Fruit fly (Drosophila melanogaster) whole organism, embryonic: Measurements from ENCODE around the gene CG2533.

ENCODE experiments used
- CG12236 ChIP-seq: fragments of 200-800 bp; sonication (Bioruptor generic); optimal IDR thresholded peaks from 2 replicates; lab custom pipeline; 2016; ENCODE audit warnings: missing biosample characterization, missing genetic modification characterization
- CG1602 ChIP-seq: fragments of 200-800 bp; sonication (Bioruptor generic); optimal IDR thresholded peaks from 3 replicates; lab custom pipeline; 2016; ENCODE audit warnings: missing biosample characterization, missing genetic modification characterization
- CG17359 ChIP-seq: fragments of 200-800 bp; sonication (Bioruptor generic); optimal IDR thresholded peaks from 3 replicates; lab custom pipeline; 2018; ENCODE audit warnings: missing biosample characterization, mild to moderate bottlenecking, missing genetic modification characterization, moderate library complexity
- CG18619 ChIP-seq: fragments of 200-800 bp; sonication (Bioruptor generic); optimal IDR thresholded peaks from 3 replicates; lab custom pipeline; 2017; ENCODE audit warnings: missing biosample characterization, mild to moderate bottlenecking, missing genetic modification characterization
- CG30403 ChIP-seq: fragments of 200-800 bp; sonication (Bioruptor generic); optimal IDR thresholded peaks from 3 replicates; lab custom pipeline; 2016; ENCODE audit warnings: missing biosample characterization, missing genetic modification characterization
- CG31441 ChIP-seq: fragments of 200-800 bp; sonication (Bioruptor generic); IDR thresholded peaks from 2 replicates; pipeline ENCODE4 v1.3.6; 2022; ENCODE audit warnings: missing biosample characterization, missing genetic modification characterization
- CG3995 ChIP-seq: fragments of 200-800 bp; sonication (Bioruptor generic); optimal IDR thresholded peaks from 3 replicates; lab custom pipeline; 2016; ENCODE audit warnings: missing biosample characterization, missing genetic modification characterization
- CG4328 ChIP-seq: fragments of 200-800 bp; sonication (Bioruptor generic); optimal IDR thresholded peaks from 3 replicates; lab custom pipeline; 2017; ENCODE audit warnings: missing biosample characterization, missing genetic modification reagents, missing genetic modification characterization
- CG6813 ChIP-seq: fragments of 200-800 bp; sonication (Bioruptor generic); optimal IDR thresholded peaks from 2 replicates; lab custom pipeline; 2017; ENCODE audit warnings: missing biosample characterization, missing genetic modification characterization, mild to moderate bottlenecking, moderate library complexity, missing genetic modification reagents
- CG7556 ChIP-seq: fragments of 200-800 bp; sonication (Bioruptor generic); optimal IDR thresholded peaks from 2 replicates; lab custom pipeline; 2017; ENCODE audit warnings: missing biosample characterization, mild to moderate bottlenecking, missing genetic modification characterization
- CG8281 ChIP-seq: fragments of 200-800 bp; sonication (Bioruptor generic); optimal IDR thresholded peaks from 2 replicates; lab custom pipeline; 2018; ENCODE audit warnings: missing biosample characterization, mild to moderate bottlenecking, missing genetic modification characterization, moderate library complexity
- CG8765 ChIP-seq: fragments of 200-800 bp; sonication (Bioruptor generic); IDR thresholded peaks from 2 replicates; pipeline ENCODE4 v1.3.6; 2022; ENCODE audit warnings: missing biosample characterization, missing genetic modification characterization
- Dek ChIP-seq: fragments of 200-800 bp; sonication (Bioruptor generic); optimal IDR thresholded peaks from 3 replicates; lab custom pipeline; 2019; ENCODE audit warnings: missing biosample characterization, mild to moderate bottlenecking, missing genetic modification characterization, moderate library complexity
- Doc2 ChIP-seq: fragments of 200-800 bp; sonication (Bioruptor generic); IDR thresholded peaks from 2 replicates; pipeline ENCODE4 v1.3.6; 2022; ENCODE audit warnings: missing biosample characterization, missing genetic modification characterization
- Doc3 ChIP-seq: fragments of 200-800 bp; sonication (Bioruptor generic); IDR thresholded peaks from 3 replicates; pipeline ENCODE4 v1.3.6; 2022; ENCODE audit warnings: missing biosample characterization, missing genetic modification characterization; ENCODE audit not compliant: partially characterized antibody
- GATAe ChIP-seq: fragments of 200-800 bp; sonication (Bioruptor generic); conservative IDR thresholded peaks from 2 replicates; pipeline ENCODE4 v1.3.6; 2022; ENCODE audit warnings: missing biosample characterization, missing genetic modification characterization
- H15 ChIP-seq: fragments of 200-800 bp; sonication (Bioruptor generic); IDR thresholded peaks from 3 replicates; pipeline ENCODE4 v1.3.6; 2022; ENCODE audit warnings: missing biosample characterization, missing genetic modification characterization
- HLH3B ChIP-seq: fragments of 200-800 bp; sonication (Bioruptor generic); IDR thresholded peaks from 2 replicates; pipeline ENCODE4 v1.3.6; 2022; ENCODE audit warnings: missing biosample characterization, missing genetic modification characterization
- HLH4C ChIP-seq: fragments of 200-800 bp; sonication (Bioruptor generic); IDR thresholded peaks from 3 replicates; pipeline ENCODE4 v1.3.6; 2022; ENCODE audit warnings: missing biosample characterization, missing genetic modification characterization; ENCODE audit not compliant: partially characterized antibody
- Jarid2 ChIP-seq: fragments of 200-800 bp; sonication (Bioruptor generic); optimal IDR thresholded peaks from 3 replicates; lab custom pipeline; 2017; ENCODE audit warnings: mild to moderate bottlenecking, missing biosample characterization, missing genetic modification reagents, missing genetic modification characterization
- Lhr ChIP-seq: fragments of 200-800 bp; sonication (Bioruptor generic); optimal IDR thresholded peaks from 3 replicates; lab custom pipeline; 2017; ENCODE audit warnings: mild to moderate bottlenecking, missing biosample characterization, missing genetic modification reagents, missing genetic modification characterization
- Med ChIP-seq: fragments of 200-800 bp; sonication (Bioruptor generic); peaks from one replicate; lab custom pipeline; 2016; ENCODE audit warnings: missing biosample characterization, missing genetic modification characterization, mild to moderate bottlenecking, inconsistent platforms, moderate library complexity
- Pdp1 ChIP-seq, 2 experiments: fragments of 200-800 bp; sonication (Bioruptor generic); optimal IDR thresholded peaks; 3 replicates each; lab custom pipeline; 2016; ENCODE audit warnings: missing biosample characterization in 2 of 2, missing genetic modification characterization in 2 of 2, mild to moderate bottlenecking in 1 of 2, moderate library complexity in 1 of 2
- Side ChIP-seq: fragments of 200-800 bp; sonication (Bioruptor generic); optimal IDR thresholded peaks from 2 replicates; lab custom pipeline; 2016; ENCODE audit warnings: missing biosample characterization, missing genetic modification characterization
- al ChIP-seq: fragments of 200-800 bp; sonication (Bioruptor generic); IDR thresholded peaks from 2 replicates; pipeline ENCODE4 v1.3.6; 2022; ENCODE audit warnings: missing biosample characterization, missing genetic modification characterization
- cwo ChIP-seq: fragments of 200-800 bp; sonication (Bioruptor generic); optimal IDR thresholded peaks from 3 replicates; lab custom pipeline; 2017; ENCODE audit warnings: missing biosample characterization, missing genetic modification characterization, mild to moderate bottlenecking, moderate library complexity, missing genetic modification reagents
- dysf ChIP-seq: fragments of 200-800 bp; sonication (Bioruptor generic); IDR thresholded peaks from 3 replicates; pipeline ENCODE4 v1.3.6; 2022; ENCODE audit warnings: missing biosample characterization, missing genetic modification characterization
- exex ChIP-seq: fragments of 200-800 bp; sonication (Bioruptor generic); optimal IDR thresholded peaks from 4 replicates; lab custom pipeline; 2018; ENCODE audit warnings: missing biosample characterization, mild to moderate bottlenecking, missing genetic modification characterization, moderate library complexity
- gsb ChIP-seq: fragments of 200-800 bp; sonication (Bioruptor generic); IDR thresholded peaks from 2 replicates; pipeline ENCODE4 v1.3.6; 2022; ENCODE audit warnings: missing biosample characterization, missing genetic modification characterization
- h ChIP-seq: fragments of >200 bp; optimal IDR thresholded peaks from 2 replicates; lab custom pipeline; 2017
- her ChIP-seq: fragments of 200-800 bp; sonication (Bioruptor generic); optimal IDR thresholded peaks from 2 replicates; lab custom pipeline; 2016; ENCODE audit warnings: missing biosample characterization, missing genetic modification characterization
- nau ChIP-seq: fragments of 200-800 bp; sonication (Bioruptor generic); optimal IDR thresholded peaks from 3 replicates; lab custom pipeline; 2017; ENCODE audit warnings: missing biosample characterization, mild to moderate bottlenecking, missing genetic modification characterization, missing genetic modification reagents
- pan ChIP-seq, 4 experiments: fragments of >200 bp in 3 of 4; fragments of 200-800 bp in 1 of 4; sonication (Bioruptor generic) in 1 of 4; optimal IDR thresholded peaks in 3 of 4; IDR thresholded peaks in 1 of 4; 2 replicates each; pipeline versions ENCODE4 v1.3.6 to Lab custom; 2017 to 2022; ENCODE audit warnings: missing biosample characterization in 2 of 4, missing genetic modification characterization in 2 of 4, mixed read lengths in 1 of 4
- pfk ChIP-seq: fragments of 200-800 bp; sonication (Bioruptor generic); optimal IDR thresholded peaks from 2 replicates; lab custom pipeline; 2018; ENCODE audit warnings: missing biosample characterization, mild to moderate bottlenecking, missing genetic modification characterization, moderate library complexity
- pzg ChIP-seq: fragments of 200-800 bp; sonication (Bioruptor generic); optimal IDR thresholded peaks from 3 replicates; lab custom pipeline; 2018; ENCODE audit warnings: missing biosample characterization, mild to moderate bottlenecking, missing genetic modification characterization, moderate library complexity
- sens ChIP-seq: fragments of 200-800 bp; sonication (Bioruptor generic); peaks from one replicate; lab custom pipeline; 2016; ENCODE audit warnings: missing biosample characterization, missing genetic modification characterization
- shn ChIP-seq: fragments of 200-800 bp; sonication (Bioruptor generic); optimal IDR thresholded peaks from 3 replicates; lab custom pipeline; 2016; ENCODE audit warnings: missing biosample characterization, missing genetic modification characterization
- tll ChIP-seq, 2 experiments: fragments of 200-800 bp in 1 of 2; fragments of >200 bp in 1 of 2; sonication (Bioruptor generic) in 1 of 2; optimal IDR thresholded peaks; 2 replicates each; lab custom pipeline; 2017 to 2019; ENCODE audit warnings: missing biosample characterization in 2 of 2, missing genetic modification characterization in 2 of 2, mild to moderate bottlenecking in 1 of 2, moderate library complexity in 1 of 2
- toy ChIP-seq: fragments of 200-800 bp; sonication (Bioruptor generic); IDR thresholded peaks from 2 replicates; pipeline ENCODE4 v1.3.6; 2022; ENCODE audit warnings: missing biosample characterization, missing genetic modification characterization
- trem ChIP-seq: fragments of 200-800 bp; optimal IDR thresholded peaks from 3 replicates; lab custom pipeline; 2019; ENCODE audit warnings: missing biosample characterization, mild to moderate bottlenecking, missing genetic modification characterization, moderate library complexity
- z ChIP-seq: fragments of 200-800 bp; sonication (Bioruptor generic); IDR thresholded peaks from 3 replicates; pipeline ENCODE4 v1.3.6; 2022; ENCODE audit warnings: missing biosample characterization, missing genetic modification characterization

Gene CG2533

DNA sequence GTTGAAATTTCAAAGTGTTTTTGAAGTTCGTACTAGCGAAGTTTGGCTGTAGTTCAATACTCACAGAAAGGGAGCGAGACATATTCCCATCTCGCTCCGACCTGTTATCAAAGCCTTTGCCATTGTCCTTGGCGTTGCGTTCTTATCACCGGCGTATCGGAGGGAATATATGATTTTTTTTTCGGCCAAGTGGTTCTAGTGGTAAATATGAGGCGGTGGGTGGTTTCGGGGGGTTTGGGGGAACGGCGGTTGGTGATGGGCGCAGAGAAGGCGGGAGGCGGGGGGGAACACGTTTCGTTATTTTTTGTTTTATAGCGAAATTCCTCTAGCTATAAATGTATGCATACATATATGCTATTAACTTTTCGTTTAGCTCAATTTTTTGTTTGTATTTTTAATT is 16.5 kb upstream of the CG2533 start (continued):
- TF ChIP-seq Jarid2 (GFP tag; lab: Kevin White, UChicago): no peak
- no peak for TF ChIP-seq pfk (GFP tag; lab: Kevin White, UChicago)
- TF ChIP-seq nau (GFP tag; lab: Kevin White, UChicago): no peak
- no peak for TF ChIP-seq HLH3B (GFP tag; lab: Robert Waterston, UW)
- peak; percentile 5 for TF ChIP-seq pzg (GFP tag; lab: Kevin White, UChicago)
- no peak for TF ChIP-seq trem
- peak; percentile 73 for TF ChIP-seq cwo (GFP tag; lab: Kevin White, UChicago)
- no peak for TF ChIP-seq Lhr (GFP tag; lab: Kevin White, UChicago)
- TF ChIP-seq CG18619 (GFP tag; lab: Kevin White, UChicago): no peak

DNA sequence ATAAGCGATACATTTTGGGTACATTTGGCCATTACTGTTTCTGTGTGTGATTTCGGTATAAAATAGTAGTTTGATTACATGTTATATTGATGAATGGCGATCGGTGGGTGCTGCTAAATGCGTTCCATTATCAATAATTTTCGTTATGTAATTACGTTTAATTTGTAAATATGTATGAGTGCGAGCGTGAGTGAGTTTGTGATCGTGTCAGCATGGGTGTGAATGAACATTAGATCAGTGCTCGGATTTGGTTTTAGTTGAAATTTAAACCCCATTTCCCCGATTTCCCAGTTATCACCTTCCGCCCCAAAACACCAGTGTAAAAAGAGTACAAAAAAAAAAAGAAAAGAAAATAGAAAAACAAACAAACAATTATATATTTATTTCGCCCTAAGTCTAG is 15.6 kb upstream of the CG2533 start:
- TF ChIP-seq CG30403 (no peak), Doc2 (GFP tag; lab: Robert Waterston, UW) (no peak), her (GFP tag; lab: Kevin White, UChicago) (no peak), exex (tag; lab: Kevin White, UChicago) (peak; percentile 31), CG17359 (no peak), Doc3 (GFP tag; lab: Robert Waterston, UW) (no peak), al (no peak), Pdp1 (GFP tag; optimal IDR thresholded peaks at IDR 0.05; lab: Kevin White, UChicago) (peak in 1 of 2 experiments; percentile 81), pan (optimal IDR thresholded peaks at IDR 0.05; lab: Kevin White, UChicago) (no peak), pan (GFP tag; optimal IDR thresholded peaks at IDR 0.05 in 1 of 2, IDR thresholded peaks at IDR 0.05 in 1 of 2) (no peak), Dek (tag; lab: Kevin White, UChicago) (no peak), CG6813 (GFP tag; lab: Kevin White, UChicago) (no peak), z (no peak), h (lab: Kevin White, UChicago) (no peak), CG7556 (GFP tag; lab: Kevin White, UChicago) (no peak), toy (no peak), H15 (no peak), sens (GFP tag; lab: Kevin White, UChicago) (peak; percentile 66), CG8765 (no peak), gsb (no peak), shn (no peak), Med (GFP tag; lab: Kevin White, UChicago) (peak; percentile 50), CG4328 (GFP tag; lab: Kevin White, UChicago) (no peak), tll (GFP tag; optimal IDR thresholded peaks at IDR 0.05; lab: Kevin White, UChicago) (no peak), GATAe (GFP tag; lab: Robert Waterston, UW) (no peak), HLH4C (no peak), CG1602 (GFP tag; lab: Kevin White, UChicago) (no peak), CG8281 (tag; lab: Kevin White, UChicago) (peak; percentile 35), CG12236 (GFP tag; lab: Kevin White, UChicago) (no peak), Side (GFP tag; lab: Kevin White, UChicago) (no peak), dysf (no peak), CG31441 (GFP tag; lab: Robert Waterston, UW) (no peak), CG3995 (GFP tag; lab: Kevin White, UChicago) (no peak)
